Worm (Caenorhabditis elegans): ENCODE measurements around the gene msp-56.

The msp-56 gene

ce11 chrIV:9875646-9876045 lies 34.3 kb downstream of the msp-56 start:
- TF ChIP-seq aly-2 (tag; optimal IDR thresholded peaks at IDR 0.05): no peak
- TF ChIP-seq nhr-111 (GFP tag; optimal IDR thresholded peaks at IDR 0.05): no peak
- TF ChIP-seq arid-1 (GFP tag; conservative IDR thresholded peaks at IDR 0.05): no peak
- TF ChIP-seq egl-27 (tag; optimal IDR thresholded peaks at IDR 0.05): no peak
- TF ChIP-seq hlh-11 (tag; optimal IDR thresholded peaks at IDR 0.05): peak; percentile 80
- TF ChIP-seq Y48G9A.11 (GFP tag; IDR thresholded peaks at IDR 0.05): no peak
- TF ChIP-seq nhr-25 (tag; optimal IDR thresholded peaks at IDR 0.05; ENCODE audit: borderline replicate concordance, insufficient read depth): no peak
- TF ChIP-seq dpl-1 (GFP tag; optimal IDR thresholded peaks at IDR 0.05): peak; percentile 14
- TF ChIP-seq daf-16 (GFP tag; optimal IDR thresholded peaks at IDR 0.05): no peak
- peak; percentile 88 for TF ChIP-seq daf-16 (tag; optimal IDR thresholded peaks at IDR 0.05)
- peak; percentile 44 for TF ChIP-seq T20F7.1 (GFP tag; optimal IDR thresholded peaks at IDR 0.05)
- peak in 1 of 2 experiments; percentile 43 for TF ChIP-seq unc-62 (GFP tag; optimal IDR thresholded peaks at IDR 0.05 in 1 of 2)
- no peak for TF ChIP-seq unc-62 (tag; optimal IDR thresholded peaks at IDR 0.05)
- peak; percentile 92 for TF ChIP-seq dmd-6 (GFP tag; IDR thresholded peaks at IDR 0.05)
- TF ChIP-seq aha-1 (tag): no peak
- peak; percentile 90 for TF ChIP-seq mxl-3 (GFP tag; optimal IDR thresholded peaks at IDR 0.05)
- TF ChIP-seq madf-9 (GFP tag; conservative IDR thresholded peaks at IDR 0.05): no peak
- TF ChIP-seq saeg-2 (GFP tag; IDR thresholded peaks at IDR 0.05): no peak
- TF ChIP-seq dve-1 (tag; optimal IDR thresholded peaks at IDR 0.05; ENCODE audit: insufficient read depth): peak; percentile 74
- no peak for TF ChIP-seq set-16 (GFP tag; IDR thresholded peaks at IDR 0.05)
- TF ChIP-seq lsy-2 (tag; optimal IDR thresholded peaks at IDR 0.05): peak in 1 of 2 experiments; percentile 60
- no peak for TF ChIP-seq zfp-2 (tag; optimal IDR thresholded peaks at IDR 0.05)
- no peak for TF ChIP-seq R02D3.7 (tag; optimal IDR thresholded peaks at IDR 0.05)
- no peak for TF ChIP-seq ztf-7 (tag; optimal IDR thresholded peaks at IDR 0.05)
- TF ChIP-seq attf-4 (tag; optimal IDR thresholded peaks at IDR 0.05): no peak
- no peak for TF ChIP-seq skn-1 (tag; optimal IDR thresholded peaks at IDR 0.05)
- no peak for TF ChIP-seq jun-1 (tag; optimal IDR thresholded peaks at IDR 0.05)
- TF ChIP-seq fos-1 (tag; optimal IDR thresholded peaks at IDR 0.05): no peak
- no peak for TF ChIP-seq Y75B8A.6 (GFP tag; IDR thresholded peaks at IDR 0.05)
- no peak for TF ChIP-seq ceh-82 (tag; optimal IDR thresholded peaks at IDR 0.05)
- no peak for TF ChIP-seq ceh-32 (tag; optimal IDR thresholded peaks at IDR 0.05; ENCODE audit: poor library complexity)
- TF ChIP-seq vab-7 (GFP tag; IDR thresholded peaks at IDR 0.05): no peak
- TF ChIP-seq pha-4 (GFP tag; IDR thresholded peaks at IDR 0.05): no peak
- TF ChIP-seq pha-4 (tag; optimal IDR thresholded peaks at IDR 0.05): no peak
- TF ChIP-seq cey-2 (tag; optimal IDR thresholded peaks at IDR 0.05; ENCODE audit: borderline replicate concordance, insufficient read depth): peak; percentile 44
- peak; percentile 11 for TF ChIP-seq pqm-1 (tag; optimal IDR thresholded peaks at IDR 0.05)
- TF ChIP-seq nhr-11 (tag; optimal IDR thresholded peaks at IDR 0.05): no peak
- TF ChIP-seq sdz-12 (GFP tag; optimal IDR thresholded peaks at IDR 0.05): no peak
- no peak for TF ChIP-seq lin-15B (tag; optimal IDR thresholded peaks at IDR 0.05)
- TF ChIP-seq php-3 (GFP tag; IDR thresholded peaks at IDR 0.05): 0 out of 2 replicates have a peak, but pooled peaks have one; percentile 20
- peak; percentile 76 for TF ChIP-seq hlh-30 (tag; optimal IDR thresholded peaks at IDR 0.05; ENCODE audit: insufficient read depth)
- TF ChIP-seq unc-39 (tag; optimal IDR thresholded peaks at IDR 0.05): no peak
- TF ChIP-seq ctbp-1 (GFP tag; IDR thresholded peaks at IDR 0.05): no peak
- no peak for TF ChIP-seq mes-2 (tag; optimal IDR thresholded peaks at IDR 0.05; ENCODE audit: poor library complexity, severe bottlenecking)
- TF ChIP-seq nhr-28 (tag; optimal IDR thresholded peaks at IDR 0.05): peak; percentile 87
- peak; percentile 81 for TF ChIP-seq nhr-48 (tag; optimal IDR thresholded peaks at IDR 0.05)
- no peak for TF ChIP-seq lin-39 (tag; optimal IDR thresholded peaks at IDR 0.05)
- peak in 1 of 2 experiments; percentile 81 for TF ChIP-seq mdl-1 (tag; optimal IDR thresholded peaks at IDR 0.05)
- peak; percentile 50 for TF ChIP-seq mep-1 (tag; optimal IDR thresholded peaks at IDR 0.05)

Data from whole organism, L4 larva.